Worm (Caenorhabditis elegans): ENCODE data around the gene C46E10.3.

C46E10.3 gene

ce11 chrII:3748719-3749118 is 27.6 kb downstream of the C46E10.3 start, which contains the start of gene fbxb-90:
Gene fbxb-90 (minus strand): TSS chrII:3748819.
- TF ChIP-seq nhr-232 (tag; optimal IDR thresholded peaks at IDR 0.05) (no peak), madf-2 (tag; optimal IDR thresholded peaks at IDR 0.05) (no peak), ama-1 (optimal IDR thresholded peaks at IDR 0.05) (no peak), K09A11.1 (tag; optimal IDR thresholded peaks at IDR 0.05; ENCODE audit: insufficient read depth) (no peak)

ce11 chrII:3750685-3751084 is 29.6 kb downstream of the C46E10.3 start, which contains the start of gene fbxb-91:
Gene fbxb-91 (minus strand): TSS chrII:3750785.
- TF ChIP-seq unc-3 (GFP tag; conservative IDR thresholded peaks at IDR 0.05) (no peak), unc-3 (tag; optimal IDR thresholded peaks at IDR 0.05) (no peak), fkh-10 (GFP tag; optimal IDR thresholded peaks at IDR 0.05) (no peak), che-1 (tag; optimal IDR thresholded peaks at IDR 0.05) (no peak), pag-3 (tag; optimal IDR thresholded peaks at IDR 0.05; ENCODE audit: borderline replicate concordance) (no peak), ceh-2 (tag; optimal IDR thresholded peaks at IDR 0.05) (no peak), tbx-7 (tag; optimal IDR thresholded peaks at IDR 0.05) (no peak), hlh-13 (GFP tag; optimal IDR thresholded peaks at IDR 0.05) (no peak), hlh-6 (tag; optimal IDR thresholded peaks at IDR 0.05) (no peak), ama-1 (optimal IDR thresholded peaks at IDR 0.05) (no peak), ref-2 (tag; optimal IDR thresholded peaks at IDR 0.05) (no peak), pat-9 (tag; optimal IDR thresholded peaks at IDR 0.05) (no peak), ztf-16 (tag; optimal IDR thresholded peaks at IDR 0.05) (no peak), pros-1 (tag; optimal IDR thresholded peaks at IDR 0.05) (no peak)

- no peak for TF ChIP-seq mec-3 (tag; optimal IDR thresholded peaks at IDR 0.05; ENCODE audit: borderline replicate concordance)
- no peak for TF ChIP-seq zip-5 (tag; optimal IDR thresholded peaks at IDR 0.05)
- no peak for TF ChIP-seq ceh-2 (tag; optimal IDR thresholded peaks at IDR 0.05)
- TF ChIP-seq nhr-232 (tag; optimal IDR thresholded peaks at IDR 0.05) = no peak
- TF ChIP-seq dmd-4 (tag; optimal IDR thresholded peaks at IDR 0.05; ENCODE audit: borderline replicate concordance) = no peak
- TF ChIP-seq odd-2 (tag; optimal IDR thresholded peaks at IDR 0.05) = no peak
- no peak for TF ChIP-seq gmeb-2 (tag; optimal IDR thresholded peaks at IDR 0.05)
- no peak for TF ChIP-seq pag-3 (tag; optimal IDR thresholded peaks at IDR 0.05; ENCODE audit: borderline replicate concordance)
- no peak for TF ChIP-seq ceh-45 (GFP tag; IDR thresholded peaks at IDR 0.05)
- no peak for TF ChIP-seq sox-4 (tag; optimal IDR thresholded peaks at IDR 0.05)
- no peak for TF ChIP-seq hlh-13 (GFP tag; optimal IDR thresholded peaks at IDR 0.05)
- TF ChIP-seq npax-4 (tag; optimal IDR thresholded peaks at IDR 0.05) = no peak
- TF ChIP-seq unc-42 (tag; optimal IDR thresholded peaks at IDR 0.05) = no peak
- TF ChIP-seq rnt-1 (tag; optimal IDR thresholded peaks at IDR 0.05) = no peak
- TF ChIP-seq ceh-9 (tag; optimal IDR thresholded peaks at IDR 0.05) = no peak
These were observed 31.1 kb downstream of the C46E10.3 start, which contains the start of gene sdz-11 for ce11 chrII:3752184-3752583. Gene sdz-11 (minus strand): TSS chrII:3752284.

ce11 chrII:3753598-3753997 is 32.5 kb downstream of the C46E10.3 start, which contains the start of gene rcd-1:
Gene rcd-1 (plus strand): TSS chrII:3753898.
- TF ChIP-seq ceh-14 (tag; optimal IDR thresholded peaks at IDR 0.05) = no peak
- TF ChIP-seq hlh-15 (tag; optimal IDR thresholded peaks at IDR 0.05) = no peak
- no peak for TF ChIP-seq dmd-4 (tag; optimal IDR thresholded peaks at IDR 0.05; ENCODE audit: borderline replicate concordance)
- TF ChIP-seq lin-11 (tag; optimal IDR thresholded peaks at IDR 0.05) = no peak
- no peak for TF ChIP-seq ref-2 (tag; optimal IDR thresholded peaks at IDR 0.05)
- no peak for TF ChIP-seq pha-2 (tag; optimal IDR thresholded peaks at IDR 0.05)
- no peak for TF ChIP-seq sox-4 (tag; optimal IDR thresholded peaks at IDR 0.05)
- TF ChIP-seq fkh-6 (tag; optimal IDR thresholded peaks at IDR 0.05) = no peak
- no peak for TF ChIP-seq pqm-1 (tag; optimal IDR thresholded peaks at IDR 0.05)
- no peak for TF ChIP-seq ets-4 (tag; optimal IDR thresholded peaks at IDR 0.05)
- no peak for TF ChIP-seq fkh-10 (GFP tag; optimal IDR thresholded peaks at IDR 0.05)

- TF ChIP-seq ttx-3 (tag; optimal IDR thresholded peaks at IDR 0.05) (no peak), syd-9 (tag; optimal IDR thresholded peaks at IDR 0.05) (no peak), zip-5 (tag; optimal IDR thresholded peaks at IDR 0.05) (no peak), gmeb-2 (tag; optimal IDR thresholded peaks at IDR 0.05) (no peak), C38D4.7 (GFP tag; optimal IDR thresholded peaks at IDR 0.05) (no peak), ref-2 (tag; optimal IDR thresholded peaks at IDR 0.05) (no peak), hlh-30 (tag; optimal IDR thresholded peaks at IDR 0.05; ENCODE audit: insufficient read depth) (no peak), ama-1 (optimal IDR thresholded peaks at IDR 0.05) (no peak), pat-9 (tag; optimal IDR thresholded peaks at IDR 0.05) (no peak), K02D7.2 (tag; optimal IDR thresholded peaks at IDR 0.05) (no peak), ceh-2 (tag; optimal IDR thresholded peaks at IDR 0.05) (no peak), tbx-2 (tag; optimal IDR thresholded peaks at IDR 0.05) (no peak), sdc-2 (tag; optimal IDR thresholded peaks at IDR 0.05) (no peak), ets-4 (tag; optimal IDR thresholded peaks at IDR 0.05) (no peak), mec-3 (tag; optimal IDR thresholded peaks at IDR 0.05; ENCODE audit: borderline replicate concordance) (no peak), ceh-18 (tag; optimal IDR thresholded peaks at IDR 0.05) (no peak)
These were observed 36.4 kb downstream of the C46E10.3 start, which contains the start of gene srx-111 for ce11 chrII:3757499-3757898. Gene srx-111 (plus strand): TSS chrII:3757799.

All from whole organism, late embryonic.